Worm (Caenorhabditis elegans): ENCODE results near the gene T19C3.6.

The T19C3.6 gene

DNA sequence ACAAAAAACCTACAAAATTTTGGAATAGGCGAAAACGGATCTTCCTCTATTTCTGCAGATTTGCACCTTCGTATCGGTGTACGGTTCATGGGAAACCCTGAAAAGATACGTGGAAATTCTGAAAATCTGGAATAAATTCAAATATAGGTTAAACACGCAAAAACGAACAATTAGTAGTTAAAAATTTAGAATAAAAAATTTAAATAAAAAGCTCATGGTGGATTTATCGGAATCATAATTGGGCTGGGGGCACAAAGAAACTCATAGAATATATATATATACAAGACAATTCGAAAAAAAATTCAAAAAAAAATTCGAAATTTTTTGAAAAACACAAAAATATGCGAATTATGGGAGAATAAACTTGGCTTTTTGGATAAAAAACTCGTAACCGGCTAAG is 44.3 kb downstream of the T19C3.6 start, which contains the start of gene helq-1:
Gene helq-1, minus strand, starts transcription at position 101 of the 400 bp plus-strand sequence.
- TF ChIP-seq madf-2 (tag; optimal IDR thresholded peaks at IDR 0.05) (no peak), ceh-24 (tag; optimal IDR thresholded peaks at IDR 0.05) (no peak), elt-4 (tag; optimal IDR thresholded peaks at IDR 0.05) (no peak), pat-9 (tag; optimal IDR thresholded peaks at IDR 0.05) (no peak), pag-3 (tag; optimal IDR thresholded peaks at IDR 0.05; ENCODE audit: borderline replicate concordance) (no peak), T23F11.4 (GFP tag; optimal IDR thresholded peaks at IDR 0.05) (no peak), K09A11.1 (tag; optimal IDR thresholded peaks at IDR 0.05; ENCODE audit: insufficient read depth) (no peak), ceh-9 (tag; optimal IDR thresholded peaks at IDR 0.05) (no peak), ceh-34 (tag; optimal IDR thresholded peaks at IDR 0.05) (no peak), hlh-30 (tag; optimal IDR thresholded peaks at IDR 0.05; ENCODE audit: insufficient read depth) (no peak), nhr-11 (tag; optimal IDR thresholded peaks at IDR 0.05) (no peak), sdc-2 (tag; optimal IDR thresholded peaks at IDR 0.05) (no peak), ceh-22 (tag; optimal IDR thresholded peaks at IDR 0.05) (no peak), syd-9 (tag; optimal IDR thresholded peaks at IDR 0.05) (no peak), unc-42 (tag; optimal IDR thresholded peaks at IDR 0.05) (no peak), fkh-6 (tag; optimal IDR thresholded peaks at IDR 0.05) (no peak), tbx-2 (tag; optimal IDR thresholded peaks at IDR 0.05) (no peak), hlh-13 (GFP tag; optimal IDR thresholded peaks at IDR 0.05) (no peak), zip-5 (tag; optimal IDR thresholded peaks at IDR 0.05) (no peak)
